Worm (Caenorhabditis elegans) whole organism, young adult: Measurements from ENCODE around the gene gbb-2.

ENCODE experiments used
- C06A6.2 ChIP-seq: fragments of 200-800 bp; sonication (Bioruptor generic); conservative IDR thresholded peaks from 2 replicates; pipeline ENCODE4 v1.3.6; 2022; ENCODE audit warnings: missing genetic modification characterization, missing compliant biosample characterization
- F22D6.2 ChIP-seq: sonication (generic microtip); optimal IDR thresholded peaks from 2 replicates; lab custom pipeline; 2016; ENCODE audit warnings: mild to moderate bottlenecking, missing genetic modification characterization, missing compliant biosample characterization
- F23B12.7 ChIP-seq: sonication (generic microtip); optimal IDR thresholded peaks from 2 replicates; lab custom pipeline; 2017; ENCODE audit warnings: missing genetic modification characterization, mild to moderate bottlenecking, missing compliant biosample characterization, antibody characterized with exemption, moderate library complexity; ENCODE audit not compliant: insufficient read depth
- Y67H2A.10 ChIP-seq: fragments of 200-800 bp; sonication (Bioruptor generic); conservative IDR thresholded peaks from 2 replicates; pipeline ENCODE4 v1.3.6; 2022; ENCODE audit warnings: missing genetic modification reagents, missing genetic modification characterization, missing compliant biosample characterization
- ama-1 ChIP-seq, 3 experiments: fragments of 150-350 bp in 1 of 3; sonication (generic microtip) in 2 of 3; optimal IDR thresholded peaks; 2 replicates each; lab custom pipeline; 2014 to 2018; ENCODE audit warnings: missing biosample characterization in 2 of 3, missing genetic modification characterization in 2 of 3, missing genetic modification reagents in 2 of 3
- chd-7 ChIP-seq: sonication (generic microtip); optimal IDR thresholded peaks from 2 replicates; lab custom pipeline; 2016; ENCODE audit warnings: mild to moderate bottlenecking, missing genetic modification characterization, moderate library complexity, missing compliant biosample characterization
- dpl-1 ChIP-seq: fragments of 150-350 bp; optimal IDR thresholded peaks from 2 replicates; lab custom pipeline; 2014; ENCODE audit warnings: missing biosample characterization, missing genetic modification reagents, missing genetic modification characterization
- ets-4 ChIP-seq: fragments of 200-800 bp; sonication (Bioruptor generic); optimal IDR thresholded peaks from 2 replicates; lab custom pipeline; 2018; ENCODE audit warnings: mild to moderate bottlenecking, missing genetic modification characterization, missing compliant biosample characterization
- nfya-2 ChIP-seq: fragments of 200-800 bp; sonication (Bioruptor generic); IDR thresholded peaks from 2 replicates; pipeline ENCODE4 v1.3.6; 2022; ENCODE audit warnings: missing genetic modification reagents, missing genetic modification characterization, missing compliant biosample characterization
- sea-2 ChIP-seq: fragments of 200-800 bp; sonication (Bioruptor generic); IDR thresholded peaks from 2 replicates; pipeline ENCODE4 v1.3.6; 2022; ENCODE audit warnings: missing genetic modification characterization, missing compliant biosample characterization

DNA sequence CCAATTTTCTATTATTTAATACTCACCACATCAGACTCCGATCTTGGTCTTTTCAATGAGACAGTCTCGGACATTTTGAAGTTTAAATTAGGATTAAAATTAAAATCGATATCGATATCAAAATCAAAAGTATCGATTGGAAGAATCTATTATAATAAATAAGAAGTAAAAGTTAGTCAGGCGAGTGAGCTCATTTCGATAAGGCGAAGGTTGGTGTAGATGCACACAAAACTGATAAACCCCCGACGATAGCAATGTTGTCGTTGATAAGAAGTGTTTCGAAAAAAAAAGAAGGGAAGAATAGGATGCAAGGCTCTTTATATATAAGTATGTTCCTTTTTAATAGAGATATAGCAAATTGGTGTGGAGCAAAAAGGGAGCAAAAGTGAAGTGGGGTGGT lies 24.0 kb downstream of the gbb-2 start, which contains the start of gene M01H9.4:
- TF ChIP-seq F22D6.2 (tag; lab: Kevin White, UChicago): no peak
- TF ChIP-seq F23B12.7 (tag; lab: Kevin White, UChicago): no peak
- TF ChIP-seq ama-1 (optimal IDR thresholded peaks at IDR 0.05; lab: Kevin White, UChicago): no peak
- no peak for TF ChIP-seq ama-1 (GFP tag; optimal IDR thresholded peaks at IDR 0.05; lab: Kevin White, UChicago)
- no peak for TF ChIP-seq dpl-1 (GFP tag; lab: Kevin White, UChicago)
- TF ChIP-seq ets-4 (GFP tag; lab: Kevin White, UChicago): no peak
- TF ChIP-seq sea-2: no peak
- no peak for TF ChIP-seq Y67H2A.10 (GFP tag; lab: Robert Waterston, UW)
- TF ChIP-seq C06A6.2: no peak
- TF ChIP-seq nfya-2 (GFP tag; lab: Robert Waterston, UW): no peak
- no peak for TF ChIP-seq chd-7 (tag; lab: Kevin White, UChicago)
